Worm (Caenorhabditis elegans) whole organism, young adult: Measurements from ENCODE around the gene lin-12.

Experiments
- Y95B8A.8 ChIP-seq: fragments of 200-800 bp; sonication (Bioruptor generic); IDR thresholded peaks from 2 replicates; pipeline ENCODE4 v1.3.6; 2022; ENCODE audit warnings: missing genetic modification reagents, missing genetic modification characterization, missing compliant biosample characterization
- ztf-26 ChIP-seq: sonication (generic microtip); optimal IDR thresholded peaks from 2 replicates; lab custom pipeline; 2017; ENCODE audit warnings: missing genetic modification characterization, missing compliant biosample characterization
- ztf-6 ChIP-seq: fragments of 200-800 bp; sonication (Bioruptor generic); IDR thresholded peaks from 2 replicates; pipeline ENCODE4 v1.3.6; 2022; ENCODE audit warnings: missing genetic modification reagents, missing genetic modification characterization, missing compliant biosample characterization

The lin-12 gene

DNA sequence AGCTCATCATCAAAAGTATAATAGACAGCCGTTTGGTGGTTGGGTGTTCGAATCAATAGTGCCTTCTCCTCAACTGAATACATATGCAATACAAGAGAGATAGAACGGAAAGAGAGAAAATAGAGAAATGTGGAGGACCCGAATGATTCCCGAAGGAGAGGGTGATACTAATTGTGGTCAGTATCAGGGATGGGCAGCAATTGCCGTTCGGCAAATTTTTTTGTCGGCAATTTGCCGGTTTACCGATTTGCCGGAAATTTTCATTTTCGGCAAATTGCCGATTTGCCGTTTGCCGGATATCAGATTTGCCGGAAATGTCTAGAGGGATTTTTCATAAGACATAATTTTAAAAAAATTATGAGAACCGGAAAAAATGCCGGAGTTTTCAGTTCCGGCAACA is 59.0 kb downstream of the lin-12 start, which contains the start of gene F59B2.9 (continued):
- TF ChIP-seq Y95B8A.8 (GFP tag; lab: Robert Waterston, UW) (no peak), ztf-26 (no peak), ztf-6 (no peak)
